Worm (Caenorhabditis elegans): ENCODE data around the gene Y105C5A.10.

DNA sequence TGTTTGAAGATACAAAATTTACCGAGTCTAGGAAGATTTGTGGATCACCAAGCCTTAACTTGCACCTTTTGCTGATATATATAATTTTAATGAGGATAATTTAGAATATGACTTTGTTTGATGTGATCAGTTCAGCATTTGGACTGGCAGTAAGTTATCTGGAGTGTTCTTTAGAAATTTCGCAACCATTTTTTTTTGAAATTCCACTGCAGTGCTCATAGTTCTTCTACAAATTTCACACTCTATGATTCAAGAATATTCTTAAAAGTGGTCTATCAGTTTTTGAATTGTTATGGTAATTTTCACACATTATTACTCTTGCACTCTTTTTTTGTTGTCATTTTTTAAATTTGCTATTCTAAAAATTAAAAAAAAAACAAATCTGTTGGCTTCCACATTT lies 3.7 kb downstream of the Y105C5A.10 start:
- TF ChIP-seq pha-4 (tag; optimal IDR thresholded peaks at IDR 0.05), result no peak
- no peak for TF ChIP-seq unc-62 (GFP tag; optimal IDR thresholded peaks at IDR 0.05)
- no peak for TF ChIP-seq sptf-1 (tag; optimal IDR thresholded peaks at IDR 0.05)
- TF ChIP-seq elt-1 (tag; optimal IDR thresholded peaks at IDR 0.05; ENCODE audit: borderline replicate concordance, insufficient read depth), result no peak
